Fruit fly (Drosophila melanogaster) whole organism, embryonic: ENCODE data around the gene Snx3.
A peak's percentile ranks its signal among the peaks of the same experiment; 100 is the strongest.

Experiments used
- Asciz ChIP-seq: fragments of 200-800 bp; sonication (Bioruptor generic); optimal IDR thresholded peaks from 2 replicates; lab custom pipeline; 2017; ENCODE audit warnings: missing biosample characterization, mild to moderate bottlenecking, missing genetic modification characterization, missing genetic modification reagents
- C15 ChIP-seq: fragments of 200-800 bp; sonication (Bioruptor generic); IDR thresholded peaks from 3 replicates; pipeline ENCODE4 v1.3.6; 2022; ENCODE audit warnings: missing biosample characterization, missing genetic modification characterization
- CG1024 ChIP-seq: fragments of 200-800 bp; sonication (Bioruptor generic); IDR thresholded peaks from 2 replicates; pipeline ENCODE4 v1.3.6; 2022; ENCODE audit warnings: missing biosample characterization, missing genetic modification characterization
- CG10321 ChIP-seq: fragments of 200-800 bp; sonication (Bioruptor generic); IDR thresholded peaks from 2 replicates; pipeline ENCODE4 v1.3.6; 2022; ENCODE audit warnings: missing biosample characterization, missing genetic modification characterization
- CG10565 ChIP-seq: fragments of 200-800 bp; sonication (Bioruptor generic); optimal IDR thresholded peaks from 3 replicates; lab custom pipeline; 2016; ENCODE audit warnings: missing biosample characterization, mild to moderate bottlenecking, missing genetic modification characterization
- CG11247 ChIP-seq: fragments of 200-800 bp; sonication (Bioruptor generic); IDR thresholded peaks from 2 replicates; pipeline ENCODE4 v1.3.6; 2022; ENCODE audit warnings: missing biosample characterization, missing genetic modification characterization
- CG13296 ChIP-seq: fragments of 200-800 bp; sonication (Bioruptor generic); optimal IDR thresholded peaks from 3 replicates; lab custom pipeline; 2018; ENCODE audit warnings: missing biosample characterization, mild to moderate bottlenecking, missing genetic modification characterization
- CG14710 ChIP-seq: fragments of 200-800 bp; sonication (Bioruptor generic); optimal IDR thresholded peaks from 3 replicates; lab custom pipeline; 2019; ENCODE audit warnings: missing biosample characterization, mild to moderate bottlenecking, missing genetic modification characterization, moderate library complexity
- CG17385 ChIP-seq: fragments of 200-800 bp; sonication (Bioruptor generic); optimal IDR thresholded peaks from 3 replicates; lab custom pipeline; 2018; ENCODE audit warnings: missing biosample characterization, mild to moderate bottlenecking, missing genetic modification characterization
- CG3726 ChIP-seq: fragments of 200-800 bp; sonication (Bioruptor generic); IDR thresholded peaks from 3 replicates; pipeline ENCODE4, ENCODE4 v1.3.6; 2022; ENCODE audit warnings: missing biosample characterization, missing genetic modification characterization
- CG42726 ChIP-seq: fragments of 200-800 bp; sonication (Bioruptor generic); IDR thresholded peaks from 2 replicates; pipeline ENCODE4 v1.3.6; 2022; ENCODE audit warnings: missing biosample characterization, missing genetic modification characterization; ENCODE audit not compliant: partially characterized antibody
- CG4730 ChIP-seq: fragments of 200-800 bp; sonication (Bioruptor generic); IDR thresholded peaks from 2 replicates; pipeline ENCODE4 v1.3.6; 2022; ENCODE audit warnings: missing biosample characterization, missing genetic modification characterization
- CG6765 ChIP-seq: fragments of 200-800 bp; sonication (Bioruptor generic); optimal IDR thresholded peaks from 3 replicates; lab custom pipeline; 2017; ENCODE audit warnings: missing biosample characterization, mild to moderate bottlenecking, missing genetic modification characterization
- CG7271 ChIP-seq: fragments of 200-800 bp; sonication (Bioruptor generic); optimal IDR thresholded peaks from 2 replicates; lab custom pipeline; 2018; ENCODE audit warnings: missing biosample characterization, mild to moderate bottlenecking, missing genetic modification characterization, moderate library complexity
- CG7745 ChIP-seq: fragments of 200-800 bp; sonication (Bioruptor generic); optimal IDR thresholded peaks from 2 replicates; lab custom pipeline; 2018; ENCODE audit warnings: missing biosample characterization, mild to moderate bottlenecking, missing genetic modification characterization, moderate library complexity
- CG7786 ChIP-seq: fragments of 200-800 bp; sonication (Bioruptor generic); optimal IDR thresholded peaks from 2 replicates; lab custom pipeline; 2016; ENCODE audit warnings: missing biosample characterization, missing genetic modification characterization
- CG7839 ChIP-seq: fragments of 200-800 bp; sonication (Bioruptor generic); optimal IDR thresholded peaks from 3 replicates; lab custom pipeline; 2018; ENCODE audit warnings: missing biosample characterization, mild to moderate bottlenecking, missing genetic modification characterization, moderate library complexity
- CG8281 ChIP-seq: fragments of 200-800 bp; sonication (Bioruptor generic); optimal IDR thresholded peaks from 2 replicates; lab custom pipeline; 2018; ENCODE audit warnings: missing biosample characterization, mild to moderate bottlenecking, missing genetic modification characterization, moderate library complexity
- CG9727 ChIP-seq: fragments of 200-800 bp; sonication (Bioruptor generic); optimal IDR thresholded peaks from 3 replicates; lab custom pipeline; 2017; ENCODE audit warnings: missing biosample characterization, mild to moderate bottlenecking, missing genetic modification characterization
- D ChIP-seq, 2 experiments: fragments of 200-800 bp in 1 of 2; fragments of >200 bp in 1 of 2; sonication (Bioruptor generic) in 1 of 2; optimal IDR thresholded peaks; 2 replicates in 1 of 2; 3 replicates in 1 of 2; lab custom pipeline; 2017; ENCODE audit warnings: mild to moderate bottlenecking in 1 of 2, missing biosample characterization in 1 of 2, missing genetic modification characterization in 1 of 2, missing genetic modification reagents in 1 of 2
- Dp ChIP-seq: fragments of 200-800 bp; sonication (Bioruptor generic); optimal IDR thresholded peaks from 2 replicates; lab custom pipeline; 2018; ENCODE audit warnings: missing biosample characterization, mild to moderate bottlenecking, missing genetic modification characterization, moderate library complexity
- Dref ChIP-seq: fragments of 200-800 bp; sonication (Bioruptor generic); IDR thresholded peaks from 2 replicates; pipeline ENCODE4 v1.3.6; 2022; ENCODE audit warnings: missing biosample characterization, missing genetic modification characterization
- Fer1 ChIP-seq: fragments of 200-800 bp; sonication (Bioruptor generic); optimal IDR thresholded peaks from 2 replicates; lab custom pipeline; 2017; ENCODE audit warnings: missing biosample characterization, mild to moderate bottlenecking, missing genetic modification characterization
- H15 ChIP-seq: fragments of 200-800 bp; sonication (Bioruptor generic); IDR thresholded peaks from 3 replicates; pipeline ENCODE4 v1.3.6; 2022; ENCODE audit warnings: missing biosample characterization, missing genetic modification characterization
- H2.0 ChIP-seq: fragments of 200-800 bp; sonication (Bioruptor generic); IDR thresholded peaks from 2 replicates; pipeline ENCODE4 v1.3.6; 2022; ENCODE audit warnings: missing biosample characterization, missing genetic modification characterization
- HLH54F ChIP-seq: fragments of 200-800 bp; sonication (Bioruptor generic); optimal IDR thresholded peaks from 3 replicates; lab custom pipeline; 2016; ENCODE audit warnings: missing biosample characterization, missing genetic modification characterization
- Hey ChIP-seq: fragments of 200-800 bp; sonication (Bioruptor generic); optimal IDR thresholded peaks from 3 replicates; lab custom pipeline; 2018; ENCODE audit warnings: missing biosample characterization, mild to moderate bottlenecking, missing genetic modification characterization
- Hr3 ChIP-seq: fragments of 200-800 bp; sonication (Bioruptor generic); optimal IDR thresholded peaks from 3 replicates; lab custom pipeline; 2016; ENCODE audit warnings: missing biosample characterization, missing genetic modification characterization
- Jarid2 ChIP-seq: fragments of 200-800 bp; sonication (Bioruptor generic); optimal IDR thresholded peaks from 3 replicates; lab custom pipeline; 2017; ENCODE audit warnings: mild to moderate bottlenecking, missing biosample characterization, missing genetic modification reagents, missing genetic modification characterization
- MTF-1 ChIP-seq: fragments of 200-800 bp; sonication (Bioruptor generic); optimal IDR thresholded peaks from 2 replicates; lab custom pipeline; 2018; ENCODE audit warnings: missing biosample characterization, mild to moderate bottlenecking, missing genetic modification characterization, borderline replicate concordance
- Mes4 ChIP-seq: fragments of 200-800 bp; sonication (Bioruptor generic); optimal IDR thresholded peaks from 2 replicates; lab custom pipeline; 2016; ENCODE audit warnings: missing biosample characterization, missing genetic modification characterization
- NfI ChIP-seq: fragments of 200-800 bp; sonication (Bioruptor generic); optimal IDR thresholded peaks from 3 replicates; lab custom pipeline; 2018; ENCODE audit warnings: missing biosample characterization, mild to moderate bottlenecking, missing genetic modification characterization, moderate library complexity
- TFAM ChIP-seq: fragments of 200-800 bp; sonication (Bioruptor generic); optimal IDR thresholded peaks from 2 replicates; lab custom pipeline; 2017; ENCODE audit warnings: missing biosample characterization, missing genetic modification characterization, inconsistent platforms
- Usf ChIP-seq: fragments of 200-800 bp; sonication (Bioruptor generic); optimal IDR thresholded peaks from 2 replicates; lab custom pipeline; 2017; ENCODE audit warnings: missing genotype, missing biosample characterization, missing genetic modification characterization
- al ChIP-seq: fragments of 200-800 bp; sonication (Bioruptor generic); IDR thresholded peaks from 2 replicates; pipeline ENCODE4 v1.3.6; 2022; ENCODE audit warnings: missing biosample characterization, missing genetic modification characterization
- aop ChIP-seq: fragments of 200-800 bp; sonication (Bioruptor generic); IDR thresholded peaks from 2 replicates; pipeline ENCODE4 v1.3.6; 2022; ENCODE audit warnings: missing biosample characterization, missing genetic modification characterization
- cg ChIP-seq: fragments of 200-800 bp; sonication (Bioruptor generic); optimal IDR thresholded peaks from 3 replicates; lab custom pipeline; 2019; ENCODE audit warnings: missing biosample characterization, mild to moderate bottlenecking, missing genetic modification characterization, moderate library complexity
- corto ChIP-seq: fragments of 200-800 bp; sonication (Bioruptor generic); optimal IDR thresholded peaks from 2 replicates; lab custom pipeline; 2016; ENCODE audit warnings: missing biosample characterization, mild to moderate bottlenecking, missing genetic modification characterization, moderate library complexity
- dan ChIP-seq: fragments of 200-800 bp; sonication (Bioruptor generic); IDR thresholded peaks from 2 replicates; pipeline ENCODE4 v1.3.6; 2022; ENCODE audit warnings: missing biosample characterization, missing genetic modification characterization
- dpn ChIP-seq, 2 experiments: fragments of 200-800 bp; sonication (Bioruptor generic); optimal IDR thresholded peaks; 3 replicates each; lab custom pipeline; 2016; ENCODE audit warnings: missing biosample characterization in 2 of 2, missing genetic modification characterization in 2 of 2
- gcm2 ChIP-seq: fragments of 200-800 bp; sonication (Bioruptor generic); optimal IDR thresholded peaks from 2 replicates; lab custom pipeline; 2016; ENCODE audit warnings: missing biosample characterization, missing genetic modification characterization
- gt ChIP-seq: fragments of 200-800 bp; sonication (Bioruptor generic); IDR thresholded peaks from 2 replicates; pipeline ENCODE4 v1.3.6; 2022; ENCODE audit warnings: missing biosample characterization, missing genetic modification characterization
- hb ChIP-seq: fragments of 200-800 bp; sonication (Bioruptor generic); IDR thresholded peaks from 3 replicates; pipeline ENCODE4 v1.3.6; 2022; ENCODE audit warnings: missing biosample characterization, missing genetic modification characterization; ENCODE audit not compliant: partially characterized antibody
- hth ChIP-seq: fragments of >200 bp; optimal IDR thresholded peaks from 2 replicates; lab custom pipeline; 2017; ENCODE audit warnings: inconsistent platforms
- jigr1 ChIP-seq: fragments of 200-800 bp; sonication (Bioruptor generic); IDR thresholded peaks from 3 replicates; pipeline ENCODE4 v1.3.6; 2022; ENCODE audit warnings: missing biosample characterization, missing genetic modification characterization
- knrl ChIP-seq: fragments of 200-800 bp; sonication (Bioruptor generic); IDR thresholded peaks from 3 replicates; pipeline ENCODE4 v1.3.6; 2022; ENCODE audit warnings: missing biosample characterization, missing genetic modification characterization; ENCODE audit not compliant: partially characterized antibody
- nerfin-2 ChIP-seq: fragments of 200-800 bp; sonication (Bioruptor generic); IDR thresholded peaks from 2 replicates; pipeline ENCODE4 v1.3.6; 2022; ENCODE audit warnings: missing biosample characterization, missing genetic modification characterization; ENCODE audit not compliant: partially characterized antibody
- pita ChIP-seq: fragments of 200-800 bp; sonication (Bioruptor generic); optimal IDR thresholded peaks from 2 replicates; lab custom pipeline; 2017; ENCODE audit warnings: missing biosample characterization, mild to moderate bottlenecking, missing genetic modification characterization
- tap ChIP-seq: fragments of 200-800 bp; optimal IDR thresholded peaks from 3 replicates; lab custom pipeline; 2019; ENCODE audit warnings: missing biosample characterization, mild to moderate bottlenecking, missing genetic modification characterization, moderate library complexity
- z ChIP-seq: fragments of 200-800 bp; sonication (Bioruptor generic); IDR thresholded peaks from 3 replicates; pipeline ENCODE4 v1.3.6; 2022; ENCODE audit warnings: missing biosample characterization, missing genetic modification characterization
- zen ChIP-seq: fragments of 200-800 bp; sonication (Bioruptor generic); optimal IDR thresholded peaks from 3 replicates; lab custom pipeline; 2018; ENCODE audit warnings: missing biosample characterization, mild to moderate bottlenecking, missing genetic modification characterization, moderate library complexity

Snx3 gene

DNA sequence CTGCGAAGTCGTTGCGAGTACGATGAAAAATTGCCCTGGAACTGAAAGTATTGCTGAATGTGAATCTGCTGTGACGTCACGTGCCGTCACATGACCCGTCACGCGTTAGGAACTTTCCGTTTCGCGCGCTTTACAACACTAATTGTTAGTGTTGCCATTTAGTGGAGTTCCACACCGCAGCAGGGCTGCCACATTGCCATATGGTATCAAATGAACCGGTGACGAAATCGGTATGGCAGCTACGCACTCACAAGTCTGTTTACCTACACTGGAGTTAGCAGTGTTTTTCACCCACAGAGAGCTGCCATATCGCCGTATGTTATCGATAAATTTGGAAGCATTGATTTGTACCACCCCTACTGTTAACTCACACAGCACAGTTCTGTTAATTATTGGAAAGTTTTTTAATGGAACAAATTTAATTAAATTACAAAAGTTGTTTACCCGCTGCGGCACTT lies at the start of gene Snx3, which contains the start of gene Vha55 (continued):
- TF ChIP-seq Asciz (GFP tag; lab: Kevin White, UChicago) (no peak), CG10565 (GFP tag; lab: Kevin White, UChicago) (no peak), nerfin-2 (GFP tag; lab: Robert Waterston, UW) (no peak), TFAM (GFP tag; lab: Kevin White, UChicago) (no peak), MTF-1 (GFP tag; lab: Kevin White, UChicago) (peak; percentile 48), CG9727 (no peak), hb (GFP tag; lab: Robert Waterston, UW) (no peak), cg (GFP tag; lab: Kevin White, UChicago) (no peak), Mes4 (GFP tag; lab: Kevin White, UChicago) (peak; percentile 32), jigr1 (GFP tag; lab: Robert Waterston, UW) (no peak), CG8281 (tag; lab: Kevin White, UChicago) (no peak), CG42726 (no peak), Fer1 (peak; percentile 77), CG7839 (tag; lab: Kevin White, UChicago) (peak; percentile 36), Usf (GFP tag; lab: Kevin White, UChicago) (peak; percentile 99), C15 (GFP tag; lab: Robert Waterston, UW) (no peak), CG1024 (GFP tag; lab: Robert Waterston, UW) (no peak), H2.0 (GFP tag; lab: Robert Waterston, UW) (no peak), HLH54F (GFP tag; lab: Kevin White, UChicago) (peak; percentile 91), Dp (GFP tag; lab: Kevin White, UChicago) (peak; percentile 67), H15 (GFP tag; lab: Robert Waterston, UW) (no peak), pita (GFP tag; lab: Kevin White, UChicago) (peak; percentile 98), dan (GFP tag; lab: Robert Waterston, UW) (no peak), gt (GFP tag; lab: Robert Waterston, UW) (no peak), NfI (GFP tag; lab: Kevin White, UChicago) (peak; percentile 79), CG11247 (GFP tag; lab: Robert Waterston, UW) (no peak), dpn (GFP tag; optimal IDR thresholded peaks at IDR 0.05; lab: Kevin White, UChicago) (peak; percentile 84 to 92), CG4730 (GFP tag; lab: Robert Waterston, UW) (no peak), CG3726 (no peak), Hr3 (GFP tag; lab: Kevin White, UChicago) (peak; percentile 69), corto (no peak), z (no peak), D (optimal IDR thresholded peaks at IDR 0.05; lab: Kevin White, UChicago) (no peak), D (GFP tag; optimal IDR thresholded peaks at IDR 0.05; lab: Kevin White, UChicago) (no peak), CG14710 (peak; percentile 88), CG7786 (GFP tag; lab: Kevin White, UChicago) (peak; percentile 87), CG10321 (GFP tag; lab: Robert Waterston, UW) (no peak), al (GFP tag; lab: Robert Waterston, UW) (no peak), hth (lab: Kevin White, UChicago) (no peak), Jarid2 (GFP tag; lab: Kevin White, UChicago) (peak; percentile 56), aop (GFP tag; lab: Robert Waterston, UW) (no peak), knrl (GFP tag; lab: Robert Waterston, UW) (no peak), CG7271 (tag; lab: Kevin White, UChicago) (peak; percentile 16), Dref (no peak), tap (tag; lab: Kevin White, UChicago) (no peak), CG6765 (GFP tag; lab: Kevin White, UChicago) (peak; percentile 37), CG7745 (tag; lab: Kevin White, UChicago) (peak; percentile 77), Hey (peak; percentile 58), CG17385 (peak; percentile 5), gcm2 (peak; percentile 21), CG13296 (GFP tag; lab: Kevin White, UChicago) (no peak), zen (peak; percentile 58)
